Fruit fly (Drosophila melanogaster): Measurements from ENCODE around the gene CG4116.

CG4116 gene

dm6 chrX:3108903-3109302 lies 41.5 kb upstream of the CG4116 start (continued):
- peak; percentile 71 for TF ChIP-seq Drgx (GFP tag; IDR thresholded peaks at IDR 0.05)
- no peak for TF ChIP-seq MESR4 (GFP tag; optimal IDR thresholded peaks at IDR 0.05)
- no peak for TF ChIP-seq CG17912 (GFP tag; optimal IDR thresholded peaks at IDR 0.05)
- no peak for TF ChIP-seq ttk (GFP tag; IDR thresholded peaks at IDR 0.05)
- peak; percentile 76 for TF ChIP-seq CG15269 (tag; optimal IDR thresholded peaks at IDR 0.05)
- no peak for TF ChIP-seq CG10565 (GFP tag; optimal IDR thresholded peaks at IDR 0.05)
- no peak for TF ChIP-seq tll (GFP tag; optimal IDR thresholded peaks at IDR 0.05)
- TF ChIP-seq dimm (GFP tag; IDR thresholded peaks at IDR 0.05) = no peak
- TF ChIP-seq Dref (GFP tag; IDR thresholded peaks at IDR 0.05) = no peak
- TF ChIP-seq CG7357 (GFP tag; IDR thresholded peaks at IDR 0.05) = 0 out of 3 replicates have a peak, but pooled peaks have one; percentile 41
- TF ChIP-seq esg (GFP tag; conservative IDR thresholded peaks at IDR 0.05) = peak; percentile 41
- no peak for TF ChIP-seq slp2 (GFP tag; optimal IDR thresholded peaks at IDR 0.05)
- TF ChIP-seq CG18262 (tag; optimal IDR thresholded peaks at IDR 0.05) = peak; percentile 52
- peak; percentile 56 for TF ChIP-seq CG30403 (GFP tag; optimal IDR thresholded peaks at IDR 0.05)
- no peak for TF ChIP-seq CG5245 (GFP tag; optimal IDR thresholded peaks at IDR 0.05)
- peak; percentile 61 for TF ChIP-seq grau (tag; optimal IDR thresholded peaks at IDR 0.05)
- peak; percentile 70 for TF ChIP-seq sens (GFP tag)
- 0 out of 3 replicates have a peak, but pooled peaks have one; percentile 47 for TF ChIP-seq Mrtf (GFP tag; IDR thresholded peaks at IDR 0.05)
- no peak for TF ChIP-seq ase (GFP tag; IDR thresholded peaks at IDR 0.05)
- no peak for TF ChIP-seq CG10274 (GFP tag; optimal IDR thresholded peaks at IDR 0.05)
- TF ChIP-seq CG1233 (GFP tag; optimal IDR thresholded peaks at IDR 0.05) = no peak
- TF ChIP-seq cas (GFP tag; IDR thresholded peaks at IDR 0.05) = no peak
- TF ChIP-seq p53 (GFP tag; optimal IDR thresholded peaks at IDR 0.05) = no peak
- no peak for TF ChIP-seq Optix (GFP tag; IDR thresholded peaks at IDR 0.05)
- TF ChIP-seq C15 (GFP tag; IDR thresholded peaks at IDR 0.05) = no peak
- no peak for TF ChIP-seq CG18764 (GFP tag; optimal IDR thresholded peaks at IDR 0.05)
- peak; percentile 54; the same call in 1 of the 3 replicates for TF ChIP-seq CG11456 (GFP tag; IDR thresholded peaks at IDR 0.05)
- no peak for TF ChIP-seq CHES-1-like (GFP tag; optimal IDR thresholded peaks at IDR 0.05)
- TF ChIP-seq Hmr (GFP tag; optimal IDR thresholded peaks at IDR 0.05) = peak; percentile 55
- TF ChIP-seq mam (GFP tag; optimal IDR thresholded peaks at IDR 0.05) = no peak
- no peak for TF ChIP-seq slou (GFP tag; optimal IDR thresholded peaks at IDR 0.05)
- TF ChIP-seq abd-A (tag; optimal IDR thresholded peaks at IDR 0.05) = no peak
- no peak for TF ChIP-seq tap (tag; optimal IDR thresholded peaks at IDR 0.05)
- TF ChIP-seq NFAT (GFP tag; IDR thresholded peaks at IDR 0.05) = no peak
- TF ChIP-seq CG1024 (GFP tag; IDR thresholded peaks at IDR 0.05) = no peak
- peak; percentile 2 for TF ChIP-seq org-1 (GFP tag; optimal IDR thresholded peaks at IDR 0.05)
- no peak for TF ChIP-seq CG1792 (GFP tag; optimal IDR thresholded peaks at IDR 0.05)
- TF ChIP-seq bab2 (GFP tag; optimal IDR thresholded peaks at IDR 0.05) = no peak
- TF ChIP-seq HLH54F (GFP tag; optimal IDR thresholded peaks at IDR 0.05) = no peak
- TF ChIP-seq zf30C (GFP tag; optimal IDR thresholded peaks at IDR 0.05) = no peak
- peak; percentile 70 for TF ChIP-seq vvl (GFP tag; IDR thresholded peaks at IDR 0.05)
- TF ChIP-seq CG6683 (GFP tag; optimal IDR thresholded peaks at IDR 0.05) = no peak
- no peak for TF ChIP-seq CG15696 (tag; optimal IDR thresholded peaks at IDR 0.05)
- TF ChIP-seq fd3F (GFP tag; optimal IDR thresholded peaks at IDR 0.05) = peak; percentile 43
- no peak for TF ChIP-seq CTCF (GFP tag; optimal IDR thresholded peaks at IDR 0.05)
- TF ChIP-seq Gsc (GFP tag; IDR thresholded peaks at IDR 0.05) = no peak
- no peak for TF ChIP-seq CG3847 (GFP tag; IDR thresholded peaks at IDR 0.05)
- no peak for TF ChIP-seq CG13624 (GFP tag; optimal IDR thresholded peaks at IDR 0.05)
- TF ChIP-seq Sin3A (optimal IDR thresholded peaks at IDR 0.05) = no peak
- no peak for TF ChIP-seq caup (GFP tag; optimal IDR thresholded peaks at IDR 0.05; ENCODE audit: severe bottlenecking)
- TF ChIP-seq pho (GFP tag; optimal IDR thresholded peaks at IDR 0.05) = no peak
- peak; percentile 6 to 70 for TF ChIP-seq bsh (GFP tag; optimal IDR thresholded peaks at IDR 0.05)
- no peak for TF ChIP-seq CG4820 (GFP tag; optimal IDR thresholded peaks at IDR 0.05)
- TF ChIP-seq row (GFP tag; IDR thresholded peaks at IDR 0.05) = peak; percentile 63
